Worm (Caenorhabditis elegans) whole organism, late embryonic: ENCODE results near the gene Y82E9BL.12.

Source experiments
- C08G9.2 ChIP-seq: sonication (generic microtip); optimal IDR thresholded peaks from 2 replicates; lab custom pipeline; 2016; ENCODE audit warnings: mild to moderate bottlenecking, missing genetic modification characterization, moderate library complexity, missing compliant biosample characterization
- C38D4.7 ChIP-seq: fragments of 200-800 bp; sonication (Bioruptor generic); optimal IDR thresholded peaks from 2 replicates; lab custom pipeline; 2018; ENCODE audit warnings: mild to moderate bottlenecking, missing genetic modification characterization, moderate library complexity, missing compliant biosample characterization
- F13H6.1 ChIP-seq: sonication (generic microtip); optimal IDR thresholded peaks from 2 replicates; lab custom pipeline; 2016; ENCODE audit warnings: missing genetic modification characterization, missing compliant biosample characterization
- K02D7.2 ChIP-seq: sonication (generic microtip); optimal IDR thresholded peaks from 2 replicates; lab custom pipeline; 2017; ENCODE audit warnings: mild to moderate bottlenecking, missing genetic modification characterization, missing compliant biosample characterization
- K09A11.1 ChIP-seq: sonication (generic microtip); optimal IDR thresholded peaks from 2 replicates; lab custom pipeline; 2017; ENCODE audit warnings: antibody characterized with exemption, mild to moderate bottlenecking, missing genetic modification characterization, missing compliant biosample characterization; ENCODE audit not compliant: insufficient read depth
- Y22D7AL.16 ChIP-seq: sonication (generic microtip); optimal IDR thresholded peaks from 2 replicates; lab custom pipeline; 2016; ENCODE audit warnings: missing genetic modification characterization, missing compliant biosample characterization
- ahr-1 ChIP-seq: sonication (generic microtip); optimal IDR thresholded peaks from 2 replicates; lab custom pipeline; 2016; ENCODE audit warnings: missing genetic modification characterization, missing compliant biosample characterization
- ceh-14 ChIP-seq: sonication (generic microtip); optimal IDR thresholded peaks from 2 replicates; lab custom pipeline; 2016; ENCODE audit warnings: missing genotype, missing genetic modification characterization, missing compliant biosample characterization
- ceh-19 ChIP-seq: fragments of 200-800 bp; sonication (Bioruptor generic); optimal IDR thresholded peaks from 2 replicates; lab custom pipeline; 2018; ENCODE audit warnings: mild to moderate bottlenecking, missing genetic modification characterization, missing compliant biosample characterization
- ceh-2 ChIP-seq: sonication (generic microtip); optimal IDR thresholded peaks from 2 replicates; lab custom pipeline; 2016; ENCODE audit warnings: missing genotype, missing genetic modification characterization, missing compliant biosample characterization
- ceh-24 ChIP-seq: sonication (generic microtip); optimal IDR thresholded peaks from 2 replicates; lab custom pipeline; 2016; ENCODE audit warnings: mild to moderate bottlenecking, missing genetic modification characterization, missing compliant biosample characterization
- ceh-30 ChIP-seq: fragments of 150-350 bp; optimal IDR thresholded peaks from 2 replicates; lab custom pipeline; 2014; ENCODE audit warnings: missing biosample characterization, missing genetic modification characterization
- ceh-34 ChIP-seq: sonication (generic microtip); optimal IDR thresholded peaks from 2 replicates; lab custom pipeline; 2016; ENCODE audit warnings: mild to moderate bottlenecking, missing genetic modification characterization, missing compliant biosample characterization
- ceh-45 ChIP-seq: fragments of 200-800 bp; sonication (Bioruptor generic); IDR thresholded peaks from 2 replicates; pipeline ENCODE4 v1.3.6; 2022; ENCODE audit warnings: missing genetic modification reagents, missing genetic modification characterization, missing compliant biosample characterization
- ceh-48 ChIP-seq: sonication (generic microtip); optimal IDR thresholded peaks from 2 replicates; lab custom pipeline; 2016; ENCODE audit warnings: missing genetic modification characterization, inconsistent platforms, missing compliant biosample characterization
- che-1 ChIP-seq: sonication (generic microtip); optimal IDR thresholded peaks from 2 replicates; lab custom pipeline; 2016; ENCODE audit warnings: mild to moderate bottlenecking, missing genetic modification characterization, missing compliant biosample characterization
- dmd-4 ChIP-seq: sonication (generic microtip); optimal IDR thresholded peaks from 2 replicates; lab custom pipeline; 2016; ENCODE audit warnings: borderline replicate concordance, missing genetic modification characterization, missing compliant biosample characterization
- dve-1 ChIP-seq: sonication (generic microtip); optimal IDR thresholded peaks from 2 replicates; lab custom pipeline; 2017; ENCODE audit warnings: antibody characterized with exemption, mild to moderate bottlenecking, missing genetic modification characterization, missing compliant biosample characterization
- elt-2 ChIP-seq: sonication (generic microtip); optimal IDR thresholded peaks from 2 replicates; lab custom pipeline; 2016; ENCODE audit warnings: missing genetic modification reagents, missing genetic modification characterization, missing compliant biosample characterization
- ets-4 ChIP-seq: sonication (generic microtip); optimal IDR thresholded peaks from 2 replicates; lab custom pipeline; 2016; ENCODE audit warnings: missing genetic modification characterization, missing compliant biosample characterization
- eyg-1 ChIP-seq: sonication (generic microtip); optimal IDR thresholded peaks from 2 replicates; lab custom pipeline; 2016; ENCODE audit warnings: missing genotype, missing genetic modification characterization, missing compliant biosample characterization
- fax-1 ChIP-seq: sonication (generic microtip); optimal IDR thresholded peaks from 2 replicates; lab custom pipeline; 2016; ENCODE audit warnings: missing genotype, missing genetic modification characterization, missing compliant biosample characterization
- fkh-6 ChIP-seq: sonication (generic microtip); optimal IDR thresholded peaks from 2 replicates; lab custom pipeline; 2016; ENCODE audit warnings: missing genetic modification characterization, missing compliant biosample characterization
- gmeb-2 ChIP-seq: sonication (generic microtip); optimal IDR thresholded peaks from 2 replicates; lab custom pipeline; 2016; ENCODE audit warnings: missing genetic modification characterization, inconsistent platforms, missing compliant biosample characterization
- hlh-13 ChIP-seq: fragments of 200-800 bp; sonication (Bioruptor generic); optimal IDR thresholded peaks from 2 replicates; lab custom pipeline; 2018; ENCODE audit warnings: mild to moderate bottlenecking, missing genetic modification characterization, missing compliant biosample characterization
- hlh-15 ChIP-seq: sonication (generic microtip); optimal IDR thresholded peaks from 2 replicates; lab custom pipeline; 2016; ENCODE audit warnings: missing genetic modification characterization, missing compliant biosample characterization
- hlh-30 ChIP-seq: sonication (generic microtip); optimal IDR thresholded peaks from 2 replicates; lab custom pipeline; 2017; ENCODE audit warnings: antibody characterized with exemption, missing genetic modification characterization, missing compliant biosample characterization; ENCODE audit not compliant: insufficient read depth
- hlh-6 ChIP-seq: sonication (generic microtip); optimal IDR thresholded peaks from 2 replicates; lab custom pipeline; 2016; ENCODE audit warnings: missing genotype, missing genetic modification characterization, missing compliant biosample characterization
- hlh-8 ChIP-seq: sonication (generic microtip); optimal IDR thresholded peaks from 2 replicates; lab custom pipeline; 2016; ENCODE audit warnings: missing genotype, missing genetic modification characterization, missing compliant biosample characterization
- lim-6 ChIP-seq: sonication (generic microtip); optimal IDR thresholded peaks from 2 replicates; lab custom pipeline; 2016; ENCODE audit warnings: missing genetic modification characterization, missing compliant biosample characterization
- mec-3 ChIP-seq: sonication (generic microtip); optimal IDR thresholded peaks from 2 replicates; lab custom pipeline; 2016; ENCODE audit warnings: borderline replicate concordance, missing genetic modification characterization, missing compliant biosample characterization
- npax-4 ChIP-seq: sonication (generic microtip); optimal IDR thresholded peaks from 2 replicates; lab custom pipeline; 2016; ENCODE audit warnings: missing genetic modification characterization, missing compliant biosample characterization
- odd-2 ChIP-seq: sonication (generic microtip); optimal IDR thresholded peaks from 2 replicates; lab custom pipeline; 2017; ENCODE audit warnings: antibody characterized with exemption, mild to moderate bottlenecking, missing genetic modification characterization, missing compliant biosample characterization
- pag-3 ChIP-seq: sonication (generic microtip); optimal IDR thresholded peaks from 2 replicates; lab custom pipeline; 2016; ENCODE audit warnings: missing compliant biosample characterization, missing genetic modification characterization, borderline replicate concordance
- pat-9 ChIP-seq: fragments of 200-800 bp; sonication (Bioruptor generic); optimal IDR thresholded peaks from 2 replicates; lab custom pipeline; 2018; ENCODE audit warnings: mild to moderate bottlenecking, missing genetic modification characterization, moderate library complexity, missing compliant biosample characterization
- pha-2 ChIP-seq: sonication (generic microtip); optimal IDR thresholded peaks from 2 replicates; lab custom pipeline; 2017; ENCODE audit warnings: mild to moderate bottlenecking, missing genetic modification characterization, missing compliant biosample characterization
- pqm-1 ChIP-seq: sonication (generic microtip); optimal IDR thresholded peaks from 2 replicates; lab custom pipeline; 2016; ENCODE audit warnings: missing genetic modification characterization, missing compliant biosample characterization
- pros-1 ChIP-seq: fragments of 150-350 bp; optimal IDR thresholded peaks from 2 replicates; lab custom pipeline; 2014; ENCODE audit warnings: missing biosample characterization, missing genetic modification reagents, missing genetic modification characterization
- ref-2 ChIP-seq: sonication (generic microtip); optimal IDR thresholded peaks from 2 replicates; lab custom pipeline; 2016; ENCODE audit warnings: missing genetic modification characterization, missing compliant biosample characterization
- rnt-1 ChIP-seq: sonication (generic microtip); optimal IDR thresholded peaks from 2 replicates; lab custom pipeline; 2016; ENCODE audit warnings: missing genetic modification characterization, missing compliant biosample characterization
- syd-9 ChIP-seq: sonication (generic microtip); optimal IDR thresholded peaks from 2 replicates; lab custom pipeline; 2016; ENCODE audit warnings: mild to moderate bottlenecking, missing genetic modification characterization, moderate library complexity, missing compliant biosample characterization
- tbx-7 ChIP-seq: sonication (generic microtip); optimal IDR thresholded peaks from 2 replicates; lab custom pipeline; 2016; ENCODE audit warnings: missing genotype, missing genetic modification characterization, missing compliant biosample characterization
- unc-42 ChIP-seq: sonication (generic microtip); optimal IDR thresholded peaks from 2 replicates; lab custom pipeline; 2016; ENCODE audit warnings: missing genotype, missing genetic modification characterization, missing compliant biosample characterization
- unc-86 ChIP-seq: sonication (generic microtip); optimal IDR thresholded peaks from 2 replicates; lab custom pipeline; 2016; ENCODE audit warnings: missing genetic modification characterization, missing compliant biosample characterization
- ztf-16 ChIP-seq: sonication (generic microtip); optimal IDR thresholded peaks from 2 replicates; lab custom pipeline; 2017; ENCODE audit warnings: missing genetic modification characterization, missing compliant biosample characterization

Y82E9BL.12 gene

DNA sequence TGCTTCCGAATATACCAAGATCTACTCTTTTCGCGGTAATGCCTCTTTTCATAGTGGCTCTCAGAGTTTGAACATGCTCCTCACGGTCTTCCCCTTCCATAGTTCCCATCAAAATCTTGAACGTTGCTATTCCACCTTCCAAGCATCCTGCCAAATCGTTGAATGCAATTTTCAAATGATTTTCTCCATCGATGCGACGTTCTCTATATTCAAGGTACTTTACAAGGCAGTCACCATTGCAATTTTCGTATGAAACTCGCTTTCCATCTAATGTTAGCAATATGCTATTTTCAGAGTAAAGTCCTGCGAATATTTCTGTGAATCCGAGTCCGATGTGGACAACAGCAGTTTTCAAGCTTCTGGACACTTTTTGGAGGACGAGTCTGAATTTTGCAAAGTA lies 5.3 kb downstream of the Y82E9BL.12 start:
- TF ChIP-seq pat-9 (tag; lab: Kevin White, UChicago) (no peak), hlh-13 (GFP tag; lab: Kevin White, UChicago) (no peak), pros-1 (no peak), hlh-15 (tag; lab: Kevin White, UChicago) (no peak), pqm-1 (tag; lab: Kevin White, UChicago) (no peak), ceh-24 (no peak), unc-42 (tag; lab: Kevin White, UChicago) (no peak), fax-1 (tag; lab: Kevin White, UChicago) (no peak), ceh-34 (tag; lab: Kevin White, UChicago) (no peak), C08G9.2 (tag; lab: Kevin White, UChicago) (no peak), rnt-1 (no peak), che-1 (tag; lab: Kevin White, UChicago) (no peak), eyg-1 (tag; lab: Kevin White, UChicago) (no peak), K02D7.2 (no peak), K09A11.1 (tag; lab: Kevin White, UChicago) (no peak), ceh-48 (no peak), hlh-30 (tag; lab: Kevin White, UChicago) (no peak), unc-86 (tag; lab: Kevin White, UChicago) (no peak), ztf-16 (tag; lab: Kevin White, UChicago) (no peak)
- TF ChIP-seq, all 69 proteins: peak for 0

DNA sequence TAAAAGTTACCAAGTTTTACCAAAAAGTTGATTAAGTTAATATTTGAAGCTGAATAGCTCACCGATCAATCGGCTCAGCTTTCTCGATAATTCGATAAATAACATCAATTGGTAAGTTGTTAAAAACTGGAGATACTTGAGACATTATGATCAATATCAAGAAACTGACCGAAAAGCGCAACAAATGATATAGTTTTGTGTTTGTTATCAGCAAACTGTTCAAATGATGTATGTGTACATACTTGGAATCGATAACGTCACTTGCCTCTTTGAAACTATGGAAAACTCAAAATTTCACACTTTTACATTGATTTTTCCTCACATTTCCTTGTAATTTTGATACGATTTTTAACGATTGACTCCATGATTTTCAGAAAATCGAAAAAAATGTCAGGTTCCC lies 6.1 kb downstream of the Y82E9BL.12 start, which contains the start of the genes fbxa-80 and fbxa-19:
Gene fbxa-80, minus strand, starts transcription at position 173 of the 400 bp plus-strand sequence.
Gene fbxa-19, plus strand, starts transcription at position 364 of the 400 bp plus-strand sequence.
- TF ChIP-seq ceh-2 (tag; lab: Kevin White, UChicago) (no peak), odd-2 (no peak), ref-2 (tag; lab: Kevin White, UChicago) (no peak)

DNA sequence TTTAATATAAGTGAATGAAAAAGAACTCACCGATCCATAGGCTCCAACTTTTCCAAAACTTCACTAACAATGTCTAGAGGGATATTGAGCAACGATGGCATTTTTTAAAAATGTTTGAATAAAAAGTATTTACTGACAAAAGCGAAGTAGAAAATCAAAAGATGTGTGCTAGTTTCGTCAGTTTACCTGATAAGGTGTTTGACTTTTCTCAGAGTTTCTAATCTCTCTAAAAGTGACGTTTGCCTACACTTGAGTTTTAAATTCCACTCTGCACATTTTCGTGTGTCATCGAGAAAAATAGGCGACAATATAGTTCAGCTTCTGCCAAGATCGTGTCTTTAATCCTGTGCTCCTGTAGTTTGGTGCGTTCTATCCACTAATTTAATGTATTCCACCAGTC lies 12.6 kb downstream of the Y82E9BL.12 start, which contains the start of gene fbxa-15:
Gene fbxa-15, minus strand, starts transcription at position 101 of the 400 bp plus-strand sequence.
- no peak for TF ChIP-seq npax-4 (tag; lab: Kevin White, UChicago)
- no peak for TF ChIP-seq tbx-7 (tag; lab: Kevin White, UChicago)
- TF ChIP-seq rnt-1, result no peak
- no peak for TF ChIP-seq ceh-14 (tag; lab: Kevin White, UChicago)
- no peak for TF ChIP-seq syd-9 (tag; lab: Kevin White, UChicago)
- no peak for TF ChIP-seq mec-3 (tag; lab: Kevin White, UChicago)
- TF ChIP-seq C38D4.7 (GFP tag; lab: Kevin White, UChicago), result no peak
- no peak for TF ChIP-seq pat-9 (tag; lab: Kevin White, UChicago)
- no peak for TF ChIP-seq F13H6.1 (tag; lab: Kevin White, UChicago)
- TF ChIP-seq ahr-1 (tag; lab: Kevin White, UChicago), result no peak
- no peak for TF ChIP-seq fkh-6
- no peak for TF ChIP-seq K09A11.1 (tag; lab: Kevin White, UChicago)
- no peak for TF ChIP-seq ceh-30 (tag; lab: Kevin White, UChicago)

- TF ChIP-seq elt-2 (tag; lab: Kevin White, UChicago) (peak; percentile 91), tbx-7 (tag; lab: Kevin White, UChicago) (no peak), hlh-8 (tag; lab: Kevin White, UChicago) (no peak)
Observed at ce11 chrIII:1323555-1323954, 14.6 kb downstream of the Y82E9BL.12 start.

ce11 chrIII:1324513-1324912 lies 15.5 kb downstream of the Y82E9BL.12 start, which contains the start of gene fbxa-14:
Gene fbxa-14 (minus strand): TSS chrIII:1324613.
- TF ChIP-seq tbx-7 (tag; lab: Kevin White, UChicago), result no peak
- no peak for TF ChIP-seq dve-1 (tag; lab: Kevin White, UChicago)
- TF ChIP-seq ceh-19 (GFP tag; lab: Kevin White, UChicago), result no peak
- TF ChIP-seq dmd-4 (tag; lab: Kevin White, UChicago), result no peak
- no peak for TF ChIP-seq pha-2 (tag; lab: Kevin White, UChicago)
- no peak for TF ChIP-seq ceh-45 (GFP tag; lab: Robert Waterston, UW)
- TF ChIP-seq hlh-6 (tag; lab: Kevin White, UChicago), result no peak
- TF ChIP-seq unc-42 (tag; lab: Kevin White, UChicago), result no peak
- TF ChIP-seq lim-6 (tag; lab: Kevin White, UChicago), result no peak
- no peak for TF ChIP-seq Y22D7AL.16 (tag; lab: Kevin White, UChicago)
- no peak for TF ChIP-seq gmeb-2 (tag; lab: Kevin White, UChicago)
- TF ChIP-seq ets-4 (tag; lab: Kevin White, UChicago), result no peak
- TF ChIP-seq pag-3 (tag; lab: Kevin White, UChicago), result no peak
- no peak for TF ChIP-seq F13H6.1 (tag; lab: Kevin White, UChicago)
- no peak for TF ChIP-seq ceh-24
- TF ChIP-seq, all 69 proteins: peak for 0
